Worm (Caenorhabditis elegans): ENCODE results near the gene E02A10.3.

DNA sequence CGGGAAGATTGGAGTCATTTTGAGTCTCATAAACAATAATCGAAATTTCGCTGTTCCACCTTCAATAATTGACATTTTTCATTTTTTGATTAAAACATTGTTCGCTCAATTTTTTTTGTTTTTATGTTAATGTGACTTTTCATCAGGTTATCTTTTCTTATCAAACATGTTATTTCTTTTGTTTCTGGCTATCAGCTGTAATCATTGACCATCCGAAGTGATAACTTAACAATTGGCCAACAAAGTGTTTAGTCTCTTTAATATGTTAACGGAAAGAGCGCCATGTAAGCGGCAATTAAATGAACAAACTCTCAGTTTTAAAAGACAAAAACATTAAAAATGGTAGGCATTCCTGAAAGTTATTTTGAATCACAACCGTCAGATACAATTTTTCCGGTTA is 54.7 kb downstream of the E02A10.3 start:
- no peak for TF ChIP-seq php-3 (GFP tag; IDR thresholded peaks at IDR 0.05)
- no peak for TF ChIP-seq lin-15B (tag; optimal IDR thresholded peaks at IDR 0.05)
- TF ChIP-seq nhr-77 (tag; optimal IDR thresholded peaks at IDR 0.05) = no peak
- TF ChIP-seq jun-1 (tag; optimal IDR thresholded peaks at IDR 0.05) = no peak

All from whole organism, L4 larva.